Fruit fly (Drosophila melanogaster) whole organism, embryonic: ENCODE results near the gene CG7156.

Experiments used
- CG17186 ChIP-seq: fragments of 200-800 bp; sonication (Bioruptor generic); optimal IDR thresholded peaks from 3 replicates; lab custom pipeline; 2017; ENCODE audit warnings: missing biosample characterization, missing genetic modification reagents, missing genetic modification characterization
- CG18011 ChIP-seq: fragments of 200-800 bp; sonication (Bioruptor generic); optimal IDR thresholded peaks from 2 replicates; lab custom pipeline; 2017; ENCODE audit warnings: missing biosample characterization, missing genetic modification characterization, mild to moderate bottlenecking, moderate library complexity, missing genotype
- CG43689 ChIP-seq: fragments of 200-800 bp; sonication (Bioruptor generic); IDR thresholded peaks from 2 replicates; pipeline ENCODE4 v1.3.6; 2022; ENCODE audit warnings: missing biosample characterization, missing genetic modification characterization
- CG9727 ChIP-seq: fragments of 200-800 bp; sonication (Bioruptor generic); optimal IDR thresholded peaks from 3 replicates; lab custom pipeline; 2017; ENCODE audit warnings: missing biosample characterization, mild to moderate bottlenecking, missing genetic modification characterization
- Dp ChIP-seq: fragments of 200-800 bp; sonication (Bioruptor generic); optimal IDR thresholded peaks from 2 replicates; lab custom pipeline; 2018; ENCODE audit warnings: missing biosample characterization, mild to moderate bottlenecking, missing genetic modification characterization, moderate library complexity
- cad ChIP-seq: fragments of >200 bp; optimal IDR thresholded peaks from 2 replicates; lab custom pipeline; 2017; ENCODE audit warnings: missing biosample characterization, missing genetic modification characterization
- cas ChIP-seq: fragments of 200-800 bp; sonication (Bioruptor generic); IDR thresholded peaks from 2 replicates; pipeline ENCODE4 v1.3.6; 2022; ENCODE audit warnings: missing biosample characterization, missing genetic modification characterization
- eve ChIP-seq, 2 experiments: fragments of >200 bp; optimal IDR thresholded peaks; 2 replicates each; lab custom pipeline; 2017; ENCODE audit warnings: missing biosample characterization in 2 of 2, missing genetic modification characterization in 2 of 2
- lov ChIP-seq, 2 experiments: fragments of 200-800 bp in 1 of 2; fragments of >200 bp in 1 of 2; sonication (Bioruptor generic) in 1 of 2; IDR thresholded peaks in 1 of 2; optimal IDR thresholded peaks in 1 of 2; 2 replicates in 1 of 2; 3 replicates in 1 of 2; pipeline versions ENCODE4 v1.3.6 to Lab custom; 2017 to 2022; ENCODE audit warnings: missing biosample characterization in 1 of 2, missing genetic modification characterization in 1 of 2
- prd ChIP-seq, 3 experiments: fragments of >200 bp in 2 of 3; fragments of 200-800 bp in 1 of 3; sonication (Bioruptor generic) in 1 of 3; optimal IDR thresholded peaks in 2 of 3; IDR thresholded peaks in 1 of 3; 2 replicates in 2 of 3; 3 replicates in 1 of 3; pipeline versions ENCODE4 v1.3.6 to Lab custom; 2017 to 2022; ENCODE audit warnings: missing biosample characterization in 1 of 3, missing genetic modification characterization in 1 of 3

dm6 chr3R:18283441-18283840 lies 41.5 kb upstream of the CG7156 start, which contains the start of the genes CG14312 and CG8064:
- TF ChIP-seq Dp (GFP tag; lab: Kevin White, UChicago) (peak; percentile 81), cas (GFP tag; lab: Robert Waterston, UW) (no peak), CG17186 (GFP tag; lab: Kevin White, UChicago) (no peak), cad (GFP tag; lab: Kevin White, UChicago) (no peak), CG18011 (GFP tag; lab: Kevin White, UChicago) (peak; percentile 3), lov (optimal IDR thresholded peaks at IDR 0.05; lab: Kevin White, UChicago) (no peak), lov (GFP tag; IDR thresholded peaks at IDR 0.05; lab: Robert Waterston, UW) (no peak), eve (GFP tag; optimal IDR thresholded peaks at IDR 0.05; lab: Kevin White, UChicago) (no peak), CG9727 (GFP tag; lab: Kevin White, UChicago) (no peak), CG43689 (GFP tag; lab: Robert Waterston, UW) (no peak), prd (optimal IDR thresholded peaks at IDR 0.05; lab: Kevin White, UChicago) (no peak), prd (GFP tag; IDR thresholded peaks at IDR 0.05; lab: Robert Waterston, UW) (no peak)
